Fruit fly (Drosophila melanogaster) whole organism, wandering third instar larva: ENCODE measurements around the gene CG7248.

ENCODE experiments used
- Hr78 ChIP-seq: fragments of >200 bp; optimal IDR thresholded peaks from 2 replicates; lab custom pipeline; 2017; ENCODE audit warnings: missing biosample characterization, missing genetic modification characterization
- brk ChIP-seq: fragments of 200-800 bp; sonication (Bioruptor generic); optimal IDR thresholded peaks from 2 replicates; lab custom pipeline; 2016; ENCODE audit warnings: missing biosample characterization, mild to moderate bottlenecking, missing genetic modification characterization

DNA sequence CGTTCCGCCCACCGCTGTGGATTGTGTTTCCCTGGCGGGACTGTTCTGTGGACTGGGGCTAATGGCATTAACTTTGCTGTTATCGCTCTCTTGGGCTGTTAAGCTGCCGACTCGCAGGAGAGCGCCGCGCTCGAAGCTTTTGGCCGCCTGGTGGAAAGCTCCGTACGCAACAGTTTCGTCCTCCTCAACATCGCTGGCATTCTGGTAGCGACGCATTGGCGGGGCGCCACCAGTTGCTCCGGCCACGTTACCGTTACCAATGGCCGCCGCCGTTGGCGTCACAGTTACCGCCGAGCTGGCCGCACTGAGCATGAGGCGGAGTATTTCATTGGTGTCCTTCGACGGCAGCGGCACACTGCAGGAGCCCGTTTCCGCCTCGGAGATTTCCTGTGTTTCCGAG is 16.6 kb upstream of the CG7248 start:
- no peak for TF ChIP-seq brk (GFP tag; lab: Kevin White, UChicago)
- no peak for TF ChIP-seq Hr78 (GFP tag; lab: Kevin White, UChicago)
